Fruit fly (Drosophila melanogaster): ENCODE measurements around the gene CG3552.

The CG3552 gene

dm6 chr3L:9508653-9509036, 52.5 kb downstream of the CG3552 start (continued):
- peak in 1 of 2 experiments; percentile 75 for TF ChIP-seq bsh (GFP tag; optimal IDR thresholded peaks at IDR 0.05)
- no peak for TF ChIP-seq hkb (optimal IDR thresholded peaks at IDR 0.05)
- peak; percentile 54 for TF ChIP-seq hkb (GFP tag; IDR thresholded peaks at IDR 0.05)
- TF ChIP-seq chinmo (GFP tag; IDR thresholded peaks at IDR 0.05; ENCODE audit: partially characterized antibody) = no peak
- TF ChIP-seq Hr78 (GFP tag; optimal IDR thresholded peaks at IDR 0.05) = peak in 1 of 2 experiments; percentile 20
- TF ChIP-seq Fer3 (tag; optimal IDR thresholded peaks at IDR 0.05) = peak; percentile 50
- TF ChIP-seq CG8765 (GFP tag; IDR thresholded peaks at IDR 0.05) = no peak
- no peak for TF ChIP-seq unc-4 (GFP tag; IDR thresholded peaks at IDR 0.05; ENCODE audit: partially characterized antibody)
- peak; percentile 19 for TF ChIP-seq CG10147 (GFP tag; optimal IDR thresholded peaks at IDR 0.05)
- no peak for TF ChIP-seq CG11085 (GFP tag; IDR thresholded peaks at IDR 0.05)
- TF ChIP-seq otp (GFP tag; IDR thresholded peaks at IDR 0.05) = no peak
- TF ChIP-seq lola (GFP tag; optimal IDR thresholded peaks at IDR 0.05) = peak in 1 of 3 experiments; percentile 61
- peak; percentile 84 for TF ChIP-seq CG2712 (tag; optimal IDR thresholded peaks at IDR 0.05)
- TF ChIP-seq Eip74EF (GFP tag; optimal IDR thresholded peaks at IDR 0.05) = peak in 1 of 2 experiments; percentile 3
- TF ChIP-seq CG4424 (GFP tag; optimal IDR thresholded peaks at IDR 0.05) = peak; percentile 29
- TF ChIP-seq Sox100B (GFP tag; optimal IDR thresholded peaks at IDR 0.05) = peak; percentile 66
- TF ChIP-seq HLH3B (GFP tag; IDR thresholded peaks at IDR 0.05) = peak; percentile 65
- TF ChIP-seq NfI (GFP tag; optimal IDR thresholded peaks at IDR 0.05) = peak; percentile 37
- no peak; the same call in 1 of the 2 replicates for TF ChIP-seq Ada2b (GFP tag; IDR thresholded peaks at IDR 0.05)
- TF ChIP-seq CG2120 (GFP tag; optimal IDR thresholded peaks at IDR 0.05) = no peak
- TF ChIP-seq nerfin-1 (tag; optimal IDR thresholded peaks at IDR 0.05) = no peak
- peak in 1 of 2 experiments; percentile 75 for TF ChIP-seq Hr51 (GFP tag; optimal IDR thresholded peaks at IDR 0.05)
- peak; percentile 74 for TF ChIP-seq ATbp (GFP tag; optimal IDR thresholded peaks at IDR 0.05)
- TF ChIP-seq zfh2 (GFP tag; optimal IDR thresholded peaks at IDR 0.05) = peak; percentile 2
- TF ChIP-seq amos (GFP tag; IDR thresholded peaks at IDR 0.05; ENCODE audit: partially characterized antibody) = no peak
- TF ChIP-seq Side (GFP tag; optimal IDR thresholded peaks at IDR 0.05) = no peak
- no peak for TF ChIP-seq rib (GFP tag; IDR thresholded peaks at IDR 0.05)
- peak; percentile 80 for TF ChIP-seq dmrt99B (tag; optimal IDR thresholded peaks at IDR 0.05)
- TF ChIP-seq Hr39 (optimal IDR thresholded peaks at IDR 0.05) = no peak
- TF ChIP-seq ems (GFP tag; optimal IDR thresholded peaks at IDR 0.05) = no peak
- TF ChIP-seq Tbp (GFP tag; optimal IDR thresholded peaks at IDR 0.05) = no peak
- TF ChIP-seq stwl (tag; optimal IDR thresholded peaks at IDR 0.05) = no peak
- peak; percentile 83 for TF ChIP-seq CG18262 (tag; optimal IDR thresholded peaks at IDR 0.05)
- no peak for TF ChIP-seq lilli (GFP tag; optimal IDR thresholded peaks at IDR 0.05)
- no peak for TF ChIP-seq YL-1 (GFP tag; optimal IDR thresholded peaks at IDR 0.05)
- no peak for TF ChIP-seq CG4707 (GFP tag; optimal IDR thresholded peaks at IDR 0.05)
- no peak for TF ChIP-seq CG15011 (GFP tag; optimal IDR thresholded peaks at IDR 0.05)
- TF ChIP-seq Dip2 (GFP tag; IDR thresholded peaks at IDR 0.05) = no peak
- TF ChIP-seq vvl (GFP tag; IDR thresholded peaks at IDR 0.05) = peak; percentile 20; the same call in 1 of the 2 replicates
- peak; percentile 13 for TF ChIP-seq CG5180 (GFP tag; optimal IDR thresholded peaks at IDR 0.05)
- TF ChIP-seq CG13775 (GFP tag; optimal IDR thresholded peaks at IDR 0.05) = no peak
- TF ChIP-seq CG1233 (GFP tag; optimal IDR thresholded peaks at IDR 0.05) = no peak
- peak; percentile 16 for TF ChIP-seq wek (GFP tag; optimal IDR thresholded peaks at IDR 0.05)
- TF ChIP-seq Hmr (GFP tag; optimal IDR thresholded peaks at IDR 0.05) = peak; percentile 67
- no peak for TF ChIP-seq CG16779 (GFP tag; IDR thresholded peaks at IDR 0.05)
- peak; percentile 73 for TF ChIP-seq gcm (GFP tag; optimal IDR thresholded peaks at IDR 0.05)
- peak; percentile 44 for TF ChIP-seq bcd (GFP tag; optimal IDR thresholded peaks at IDR 0.05)
- no peak for TF ChIP-seq Gsc (GFP tag; IDR thresholded peaks at IDR 0.05)
- TF ChIP-seq CG10431 (GFP tag; optimal IDR thresholded peaks at IDR 0.05) = no peak
- no peak for TF ChIP-seq CG1603 (tag; optimal IDR thresholded peaks at IDR 0.05)

All from whole organism, embryonic.